Worm (Caenorhabditis elegans): Measurements from ENCODE around the gene C30E1.4.

The C30E1.4 gene

DNA sequence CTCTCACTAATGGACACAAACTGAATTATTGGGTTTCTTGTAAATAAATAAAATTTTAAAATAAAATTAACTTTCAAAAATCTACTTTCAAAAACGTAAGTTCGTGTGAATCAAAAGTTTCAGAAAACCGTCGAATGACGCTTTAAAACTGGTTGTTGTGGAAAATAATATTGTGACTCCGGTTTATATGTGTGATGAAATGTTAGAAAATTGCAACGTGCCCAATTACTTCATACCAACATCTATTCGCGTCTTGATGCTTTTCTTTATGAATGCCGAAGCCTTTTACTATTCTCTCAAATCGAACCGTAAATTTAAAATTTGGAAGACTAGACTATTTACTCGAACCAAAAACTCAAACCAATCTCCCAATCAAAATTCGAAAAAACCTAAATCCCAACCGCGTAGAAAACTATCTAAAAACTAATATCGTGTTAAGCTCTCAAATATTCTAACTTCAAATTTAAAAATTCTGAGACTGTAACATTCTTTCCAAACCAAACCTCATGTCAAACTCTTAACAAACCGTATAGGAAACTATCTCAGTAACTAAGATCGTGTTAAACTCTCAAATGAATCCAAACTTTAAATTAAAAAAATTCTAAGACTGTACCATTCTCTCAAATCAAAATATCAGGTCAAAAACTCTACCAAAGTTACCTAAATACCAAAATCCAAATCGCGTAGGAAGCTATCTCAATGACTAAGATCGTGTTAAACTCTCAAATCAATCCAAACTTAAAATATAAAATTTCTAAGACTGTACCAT, 7.7 kb downstream of the C30E1.4 start (continued):
- TF ChIP-seq T26A5.8 (tag; optimal IDR thresholded peaks at IDR 0.05) = no peak
- no peak for TF ChIP-seq zfh-2 (GFP tag; conservative IDR thresholded peaks at IDR 0.05)
- TF ChIP-seq pbrm-1 (GFP tag; IDR thresholded peaks at IDR 0.05) = peak; percentile 75
- no peak for TF ChIP-seq ccch-3 (GFP tag; optimal IDR thresholded peaks at IDR 0.05)
- TF ChIP-seq ceh-58 (GFP tag; IDR thresholded peaks at IDR 0.05) = peak; percentile 95
- TF ChIP-seq K12H6.12 (tag; optimal IDR thresholded peaks at IDR 0.05) = no peak
- 0 out of 2 replicates have a peak, but pooled peaks have one; percentile 28 for TF ChIP-seq C17E4.6 (GFP tag; IDR thresholded peaks at IDR 0.05)
- TF ChIP-seq dox-1 (GFP tag; IDR thresholded peaks at IDR 0.05) = no peak; the same call in 1 of the 2 replicates
- no peak for TF ChIP-seq atf-7 (tag; optimal IDR thresholded peaks at IDR 0.05)
- 0 out of 2 replicates have a peak, but pooled peaks have one; percentile 58 for TF ChIP-seq ekl-4 (GFP tag; IDR thresholded peaks at IDR 0.05)
- peak; percentile 10 for TF ChIP-seq hlh-12 (tag; optimal IDR thresholded peaks at IDR 0.05)
- TF ChIP-seq chd-7 (tag; optimal IDR thresholded peaks at IDR 0.05) = peak; percentile 37
- peak; percentile 48 for TF ChIP-seq somi-1 (GFP tag; optimal IDR thresholded peaks at IDR 0.05)
- TF ChIP-seq nhr-80 (tag; optimal IDR thresholded peaks at IDR 0.05) = no peak
- TF ChIP-seq ztf-18 (tag; optimal IDR thresholded peaks at IDR 0.05) = no peak
- no peak for TF ChIP-seq egrh-3 (GFP tag; IDR thresholded peaks at IDR 0.05)
- peak; percentile 30 for TF ChIP-seq pha-4 (tag; optimal IDR thresholded peaks at IDR 0.05)
- TF ChIP-seq ZK185.1 (tag; optimal IDR thresholded peaks at IDR 0.05; ENCODE audit: poor library complexity, severe bottlenecking) = no peak
- TF ChIP-seq F39B2.1 (GFP tag; IDR thresholded peaks at IDR 0.05) = peak; percentile 58; the same call in 1 of the 2 replicates
- TF ChIP-seq Y67H2A.10 (GFP tag; conservative IDR thresholded peaks at IDR 0.05) = no peak; the same call in none of the 2 replicates
- peak; percentile 70 for TF ChIP-seq ztf-28 (GFP tag; IDR thresholded peaks at IDR 0.05)
- no peak for TF ChIP-seq snpc-1.1 (tag; optimal IDR thresholded peaks at IDR 0.05; ENCODE audit: insufficient read depth)
- TF ChIP-seq F52B5.7 (tag; optimal IDR thresholded peaks at IDR 0.05) = peak; percentile 75
- TF ChIP-seq attf-3 (GFP tag; conservative IDR thresholded peaks at IDR 0.05) = peak; percentile 34; the same call in 1 of the 2 replicates
- TF ChIP-seq unc-62 (GFP tag; optimal IDR thresholded peaks at IDR 0.05) = no peak
- peak; percentile 62 for TF ChIP-seq athp-1 (tag; optimal IDR thresholded peaks at IDR 0.05)
- no peak for TF ChIP-seq madf-8 (GFP tag; conservative IDR thresholded peaks at IDR 0.05)
- TF ChIP-seq gei-17 (GFP tag; optimal IDR thresholded peaks at IDR 0.05) = peak; percentile 47
- TF ChIP-seq Y79H2A.3 (GFP tag; conservative IDR thresholded peaks at IDR 0.05) = peak; percentile 66
- TF ChIP-seq C06A6.2 (GFP tag; conservative IDR thresholded peaks at IDR 0.05) = peak; percentile 60; the same call in 1 of the 2 replicates
- TF ChIP-seq rpc-1 (optimal IDR thresholded peaks at IDR 0.05) = no peak
- TF ChIP-seq rpc-1 (tag; optimal IDR thresholded peaks at IDR 0.05) = no peak
- TF ChIP-seq snpc-1.3 (tag; optimal IDR thresholded peaks at IDR 0.05; ENCODE audit: insufficient read depth) = no peak
- no peak for TF ChIP-seq snpc-3.4 (tag; optimal IDR thresholded peaks at IDR 0.05)
- TF ChIP-seq tlf-1 (GFP tag; optimal IDR thresholded peaks at IDR 0.05) = peak; percentile 61
- TF ChIP-seq lir-1 (GFP tag; conservative IDR thresholded peaks at IDR 0.05) = 0 out of 2 replicates have a peak, but pooled peaks have one; percentile 7
- no peak for TF ChIP-seq ztf-22 (GFP tag; optimal IDR thresholded peaks at IDR 0.05)
- TF ChIP-seq bed-2 (GFP tag; IDR thresholded peaks at IDR 0.05) = no peak
- peak; percentile 40 for TF ChIP-seq egl-44 (GFP tag; IDR thresholded peaks at IDR 0.05)
- no peak for TF ChIP-seq F55B11.4 (tag; optimal IDR thresholded peaks at IDR 0.05; ENCODE audit: borderline replicate concordance, insufficient read depth)
- peak; percentile 65 for TF ChIP-seq lin-26 (GFP tag; IDR thresholded peaks at IDR 0.05)
- peak; percentile 26 for TF ChIP-seq Y56A3A.18 (GFP tag; IDR thresholded peaks at IDR 0.05)
- peak; percentile 2 for TF ChIP-seq die-1 (tag; optimal IDR thresholded peaks at IDR 0.05)
- peak; percentile 52; the same call in 1 of the 2 replicates for TF ChIP-seq hsf-1 (GFP tag; IDR thresholded peaks at IDR 0.05)
- TF ChIP-seq egl-18 (GFP tag; IDR thresholded peaks at IDR 0.05) = peak; percentile 76
- TF ChIP-seq F10E7.11 (tag; optimal IDR thresholded peaks at IDR 0.05) = peak; percentile 53
- no peak for TF ChIP-seq fkh-3 (tag; optimal IDR thresholded peaks at IDR 0.05)
